Fruit fly (Drosophila melanogaster) whole organism, embryonic: Measurements from ENCODE around the gene CG15635.

Experiments used
- Abd-B ChIP-seq: fragments of 200-800 bp; sonication (Bioruptor generic); optimal IDR thresholded peaks from 2 replicates; lab custom pipeline; 2018; ENCODE audit warnings: missing biosample characterization, mild to moderate bottlenecking, missing genetic modification characterization, moderate library complexity
- Aef1 ChIP-seq: fragments of 200-800 bp; sonication (Bioruptor generic); IDR thresholded peaks from 3 replicates; pipeline ENCODE4 v1.3.6; 2022; ENCODE audit warnings: missing biosample characterization, missing genetic modification characterization
- Bgb ChIP-seq: fragments of 200-800 bp; sonication (Bioruptor generic); IDR thresholded peaks from 2 replicates; pipeline ENCODE4 v1.3.6; 2022; ENCODE audit warnings: missing biosample characterization, missing genetic modification characterization; ENCODE audit not compliant: partially characterized antibody
- CG10366 ChIP-seq: fragments of 200-800 bp; sonication (Bioruptor generic); IDR thresholded peaks from 2 replicates; pipeline ENCODE4 v1.3.6; 2022; ENCODE audit warnings: missing biosample characterization, missing genetic modification characterization
- CG11247 ChIP-seq: fragments of 200-800 bp; sonication (Bioruptor generic); IDR thresholded peaks from 2 replicates; pipeline ENCODE4 v1.3.6; 2022; ENCODE audit warnings: missing biosample characterization, missing genetic modification characterization
- CG11456 ChIP-seq: fragments of 200-800 bp; sonication (Bioruptor generic); IDR thresholded peaks from 3 replicates; pipeline ENCODE4 v1.3.6; 2022; ENCODE audit warnings: missing biosample characterization, missing genetic modification characterization
- CG11504 ChIP-seq: fragments of 200-800 bp; sonication (Bioruptor generic); optimal IDR thresholded peaks from 3 replicates; lab custom pipeline; 2019; ENCODE audit warnings: missing biosample characterization, mild to moderate bottlenecking, missing genetic modification characterization, moderate library complexity
- CG1647 ChIP-seq: fragments of 200-800 bp; sonication (Bioruptor generic); optimal IDR thresholded peaks from 3 replicates; lab custom pipeline; 2016; ENCODE audit warnings: missing biosample characterization, missing genetic modification characterization
- CG16779 ChIP-seq: fragments of 200-800 bp; sonication (Bioruptor generic); IDR thresholded peaks from 2 replicates; pipeline ENCODE4 v1.3.6; 2022; ENCODE audit warnings: missing biosample characterization, missing genetic modification characterization
- CG17612 ChIP-seq: fragments of 200-800 bp; sonication (Bioruptor generic); IDR thresholded peaks from 2 replicates; pipeline ENCODE4 v1.3.6; 2022; ENCODE audit warnings: missing biosample characterization, missing genetic modification characterization
- CG18011 ChIP-seq: fragments of 200-800 bp; sonication (Bioruptor generic); optimal IDR thresholded peaks from 2 replicates; lab custom pipeline; 2017; ENCODE audit warnings: missing biosample characterization, missing genetic modification characterization, mild to moderate bottlenecking, moderate library complexity, missing genotype
- CG32772 ChIP-seq: fragments of 200-800 bp; sonication (Bioruptor generic); IDR thresholded peaks from 2 replicates; pipeline ENCODE4 v1.3.6; 2022; ENCODE audit warnings: missing biosample characterization, missing genetic modification characterization
- CG42726 ChIP-seq: fragments of 200-800 bp; sonication (Bioruptor generic); IDR thresholded peaks from 2 replicates; pipeline ENCODE4 v1.3.6; 2022; ENCODE audit warnings: missing biosample characterization, missing genetic modification characterization; ENCODE audit not compliant: partially characterized antibody
- CG4730 ChIP-seq: fragments of 200-800 bp; sonication (Bioruptor generic); IDR thresholded peaks from 2 replicates; pipeline ENCODE4 v1.3.6; 2022; ENCODE audit warnings: missing biosample characterization, missing genetic modification characterization
- CG6175 ChIP-seq: fragments of 200-800 bp; sonication (Bioruptor generic); IDR thresholded peaks from 3 replicates; pipeline ENCODE4 v1.3.6; 2022; ENCODE audit warnings: missing biosample characterization, missing genetic modification characterization
- CG7357 ChIP-seq: fragments of 200-800 bp; sonication (Bioruptor generic); IDR thresholded peaks from 3 replicates; pipeline ENCODE4 v1.3.6; 2022; ENCODE audit warnings: missing biosample characterization, missing genetic modification characterization
- CG7963 ChIP-seq: fragments of 200-800 bp; sonication (Bioruptor generic); IDR thresholded peaks from 3 replicates; pipeline ENCODE4 v1.3.6; 2022; ENCODE audit warnings: missing biosample characterization, missing genetic modification characterization; ENCODE audit not compliant: partially characterized antibody
- D19A ChIP-seq: fragments of 200-800 bp; optimal IDR thresholded peaks from 3 replicates; lab custom pipeline; 2019; ENCODE audit warnings: missing biosample characterization, mild to moderate bottlenecking, missing genetic modification characterization, moderate library complexity
- Dip2 ChIP-seq: fragments of 200-800 bp; sonication (Bioruptor generic); IDR thresholded peaks from 2 replicates; pipeline ENCODE4 v1.3.6; 2022; ENCODE audit warnings: missing biosample characterization, missing genetic modification characterization
- Dref ChIP-seq: fragments of 200-800 bp; sonication (Bioruptor generic); IDR thresholded peaks from 2 replicates; pipeline ENCODE4 v1.3.6; 2022; ENCODE audit warnings: missing biosample characterization, missing genetic modification characterization
- Drgx ChIP-seq: fragments of 200-800 bp; sonication (Bioruptor generic); IDR thresholded peaks from 2 replicates; pipeline ENCODE4 v1.3.6; 2022; ENCODE audit warnings: missing biosample characterization, missing genetic modification characterization
- HLH4C ChIP-seq: fragments of 200-800 bp; sonication (Bioruptor generic); IDR thresholded peaks from 3 replicates; pipeline ENCODE4 v1.3.6; 2022; ENCODE audit warnings: missing biosample characterization, missing genetic modification characterization; ENCODE audit not compliant: partially characterized antibody
- Med ChIP-seq: fragments of 200-800 bp; sonication (Bioruptor generic); peaks from one replicate; lab custom pipeline; 2016; ENCODE audit warnings: missing biosample characterization, missing genetic modification characterization, mild to moderate bottlenecking, inconsistent platforms, moderate library complexity
- Optix ChIP-seq: fragments of 200-800 bp; sonication (Bioruptor generic); IDR thresholded peaks from 3 replicates; pipeline ENCODE4 v1.3.6; 2022; ENCODE audit warnings: missing biosample characterization, missing genetic modification characterization
- Ptx1 ChIP-seq: fragments of 200-800 bp; sonication (Bioruptor generic); IDR thresholded peaks from 2 replicates; pipeline ENCODE4 v1.3.6; 2022; ENCODE audit warnings: missing biosample characterization, missing genetic modification characterization
- Rx ChIP-seq: fragments of 200-800 bp; sonication (Bioruptor generic); IDR thresholded peaks from 2 replicates; pipeline ENCODE4 v1.3.6; 2022; ENCODE audit warnings: missing biosample characterization, missing genetic modification characterization
- Sox102F ChIP-seq: fragments of 200-800 bp; sonication (Bioruptor generic); optimal IDR thresholded peaks from 2 replicates; lab custom pipeline; 2018; ENCODE audit warnings: missing biosample characterization, mild to moderate bottlenecking, missing genetic modification characterization, moderate library complexity
- bigmax ChIP-seq: fragments of 200-800 bp; sonication (Bioruptor generic); optimal IDR thresholded peaks from 2 replicates; lab custom pipeline; 2018; ENCODE audit warnings: missing biosample characterization, mild to moderate bottlenecking, missing genetic modification characterization
- bowl ChIP-seq: fragments of 200-800 bp; sonication (Bioruptor generic); IDR thresholded peaks from 2 replicates; pipeline ENCODE4 v1.3.6; 2022; ENCODE audit warnings: missing biosample characterization, missing genetic modification characterization
- bsh ChIP-seq, 2 experiments: fragments of 200-800 bp; sonication (Bioruptor generic); optimal IDR thresholded peaks; 2 replicates each; lab custom pipeline; 2017 to 2018; ENCODE audit warnings: mild to moderate bottlenecking in 2 of 2, missing biosample characterization in 2 of 2, missing genetic modification characterization in 2 of 2, moderate library complexity in 1 of 2
- crc ChIP-seq: fragments of 200-800 bp; sonication (Bioruptor generic); optimal IDR thresholded peaks from 2 replicates; lab custom pipeline; 2016; ENCODE audit warnings: missing biosample characterization, missing genetic modification characterization
- dm ChIP-seq: fragments of 200-800 bp; sonication (Bioruptor generic); optimal IDR thresholded peaks from 3 replicates; lab custom pipeline; 2016; ENCODE audit warnings: missing biosample characterization, missing genetic modification characterization
- gcm ChIP-seq: fragments of 200-800 bp; sonication (Bioruptor generic); optimal IDR thresholded peaks from 2 replicates; lab custom pipeline; 2019; ENCODE audit warnings: missing biosample characterization, mild to moderate bottlenecking, missing genetic modification characterization, moderate library complexity
- ken ChIP-seq: fragments of 200-800 bp; sonication (Bioruptor generic); IDR thresholded peaks from 3 replicates; pipeline ENCODE4 v1.3.6; 2022; ENCODE audit warnings: missing biosample characterization, missing genetic modification characterization
- kni ChIP-seq: fragments of 200-800 bp; sonication (Bioruptor generic); optimal IDR thresholded peaks from 3 replicates; lab custom pipeline; 2017; ENCODE audit warnings: mild to moderate bottlenecking, missing biosample characterization, missing genetic modification reagents, missing genetic modification characterization
- knrl ChIP-seq: fragments of 200-800 bp; sonication (Bioruptor generic); IDR thresholded peaks from 3 replicates; pipeline ENCODE4 v1.3.6; 2022; ENCODE audit warnings: missing biosample characterization, missing genetic modification characterization; ENCODE audit not compliant: partially characterized antibody
- lmd ChIP-seq: fragments of 200-800 bp; sonication (Bioruptor generic); IDR thresholded peaks from 2 replicates; pipeline ENCODE4 v1.3.6; 2022; ENCODE audit warnings: missing biosample characterization, missing genetic modification characterization
- nmo ChIP-seq: fragments of 200-800 bp; sonication (Bioruptor generic); optimal IDR thresholded peaks from 2 replicates; lab custom pipeline; 2018; ENCODE audit warnings: missing biosample characterization, mild to moderate bottlenecking, missing genetic modification characterization, moderate library complexity
- rib ChIP-seq: fragments of 200-800 bp; sonication (Bioruptor generic); IDR thresholded peaks from 2 replicates; pipeline ENCODE4 v1.3.6; 2022; ENCODE audit warnings: missing biosample characterization, missing genetic modification characterization
- ro ChIP-seq: fragments of 200-800 bp; sonication (Bioruptor generic); IDR thresholded peaks from 2 replicates; pipeline ENCODE4 v1.3.6; 2022; ENCODE audit warnings: missing biosample characterization, missing genetic modification characterization
- sens ChIP-seq: fragments of 200-800 bp; sonication (Bioruptor generic); peaks from one replicate; lab custom pipeline; 2016; ENCODE audit warnings: missing biosample characterization, missing genetic modification characterization
- slbo ChIP-seq: fragments of 200-800 bp; sonication (Bioruptor generic); IDR thresholded peaks from 2 replicates; pipeline ENCODE4 v1.3.6; 2022; ENCODE audit warnings: missing biosample characterization, missing genetic modification characterization

The CG15635 gene

DNA sequence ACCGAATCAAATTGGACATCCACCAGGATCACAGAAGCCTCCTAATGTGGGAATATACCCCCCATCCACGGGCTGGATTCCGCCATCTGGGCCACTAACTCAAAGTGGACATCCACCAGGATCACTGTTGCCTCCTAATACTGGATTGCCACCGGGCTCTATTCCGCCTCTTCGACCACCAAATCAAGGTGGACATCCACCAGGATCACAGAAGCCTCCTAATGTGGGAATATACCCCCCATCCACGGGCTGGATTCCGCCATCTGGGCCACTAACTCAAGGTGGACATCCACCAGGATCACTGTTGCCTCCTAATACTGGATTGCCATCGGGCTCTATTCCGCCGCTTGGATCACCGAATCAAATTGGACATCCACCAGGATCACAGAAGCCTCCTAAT, 2.2 kb downstream of the CG15635 start:
- TF ChIP-seq CG17612 (GFP tag; lab: Robert Waterston, UW), result 0 out of 2 replicates have a peak, but pooled peaks have one; percentile 14
- TF ChIP-seq ro (GFP tag; lab: Robert Waterston, UW), result peak; percentile 40; the same call in 1 of the 2 replicates
- peak; percentile 71; the same call in 2 of the 3 replicates for TF ChIP-seq CG11456
- peak; percentile 33; the same call in 1 of the 2 replicates for TF ChIP-seq Rx (GFP tag; lab: Robert Waterston, UW)
- TF ChIP-seq CG16779 (GFP tag; lab: Robert Waterston, UW), result 0 out of 2 replicates have a peak, but pooled peaks have one; percentile 40
- peak; percentile 32; the same call in 1 of the 3 replicates for TF ChIP-seq Aef1 (GFP tag; lab: Robert Waterston, UW)
- TF ChIP-seq lmd, result peak; percentile 23; the same call in 1 of the 2 replicates
- TF ChIP-seq CG42726 (GFP tag; lab: Robert Waterston, UW), result peak; percentile 62; the same call in 1 of the 2 replicates
- peak; percentile 6; the same call in 1 of the 2 replicates for TF ChIP-seq slbo (GFP tag; lab: Robert Waterston, UW)
- peak; percentile 50; the same call in 1 of the 3 replicates for TF ChIP-seq ken (GFP tag; lab: Robert Waterston, UW)
- TF ChIP-seq Ptx1 (GFP tag; lab: Robert Waterston, UW), result 0 out of 2 replicates have a peak, but pooled peaks have one; percentile 9
- TF ChIP-seq CG32772, result peak; percentile 24; the same call in 1 of the 2 replicates
- TF ChIP-seq CG7357 (GFP tag; lab: Robert Waterston, UW), result 0 out of 3 replicates have a peak, but pooled peaks have one; percentile 27
- 0 out of 2 replicates have a peak, but pooled peaks have one; percentile 6 for TF ChIP-seq CG4730 (GFP tag; lab: Robert Waterston, UW)
- TF ChIP-seq CG11247 (GFP tag; lab: Robert Waterston, UW), result 0 out of 2 replicates have a peak, but pooled peaks have one; percentile 11
- TF ChIP-seq CG10366 (GFP tag; lab: Robert Waterston, UW), result peak; percentile 9; the same call in 1 of the 2 replicates
- TF ChIP-seq Dref (GFP tag; lab: Robert Waterston, UW), result 0 out of 2 replicates have a peak, but pooled peaks have one; percentile 30

DNA sequence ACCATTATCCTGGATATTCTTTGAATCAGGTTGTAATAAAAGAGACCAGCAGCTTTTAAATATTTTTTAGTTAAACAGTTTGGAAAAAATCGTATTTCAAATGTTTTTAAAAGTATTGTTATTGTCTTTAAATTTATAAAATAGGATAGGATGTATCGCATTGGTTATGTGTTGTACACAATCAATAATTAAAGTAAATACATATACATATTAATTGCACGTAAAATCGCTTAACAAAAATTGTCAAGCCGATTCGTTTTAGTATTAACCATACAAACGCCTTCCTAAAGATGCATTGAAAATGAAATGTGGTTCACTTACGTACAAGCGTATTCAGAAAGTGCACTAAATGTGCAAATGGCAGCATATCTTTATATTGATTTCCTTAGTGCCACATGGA, 4.0 kb downstream of the CG15635 start, which contains the start of gene CG43798:
Gene CG43798, plus strand, starts transcription at position 301 of the 400 bp plus-strand sequence.
- TF ChIP-seq CG1647 (GFP tag; lab: Kevin White, UChicago) (no peak), crc (no peak), bowl (GFP tag; lab: Robert Waterston, UW) (no peak), D19A (tag; lab: Kevin White, UChicago) (no peak), kni (GFP tag; lab: Kevin White, UChicago) (no peak), CG6175 (no peak), dm (GFP tag; lab: Kevin White, UChicago) (no peak), bigmax (GFP tag; lab: Kevin White, UChicago) (no peak)

DNA sequence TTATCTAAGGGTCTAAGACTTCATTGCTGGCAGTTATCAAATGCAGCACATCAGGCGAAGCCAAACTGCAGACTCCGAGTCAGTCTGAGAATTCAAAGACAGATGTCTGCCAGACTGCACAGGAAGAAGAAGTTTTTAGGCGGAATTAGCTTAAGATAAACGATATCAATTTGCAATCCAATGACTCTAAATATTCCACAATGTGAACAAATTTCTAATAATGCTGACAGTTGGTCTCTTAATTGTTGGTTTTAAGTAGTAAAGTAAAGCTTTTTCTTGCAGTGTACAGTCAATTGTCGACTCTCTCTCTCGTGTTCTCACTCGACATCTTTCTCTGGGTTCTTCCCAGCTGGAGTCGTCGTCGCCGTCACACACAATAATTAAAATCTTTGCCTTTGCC, 6.0 kb downstream of the CG15635 start:
- TF ChIP-seq Sox102F (GFP tag; lab: Kevin White, UChicago) (no peak), Drgx (GFP tag; lab: Robert Waterston, UW) (peak; percentile 59), bsh (GFP tag; optimal IDR thresholded peaks at IDR 0.05; lab: Kevin White, UChicago) (peak in 1 of 2 experiments; percentile 56), sens (GFP tag; lab: Kevin White, UChicago) (peak; percentile 88)

DNA sequence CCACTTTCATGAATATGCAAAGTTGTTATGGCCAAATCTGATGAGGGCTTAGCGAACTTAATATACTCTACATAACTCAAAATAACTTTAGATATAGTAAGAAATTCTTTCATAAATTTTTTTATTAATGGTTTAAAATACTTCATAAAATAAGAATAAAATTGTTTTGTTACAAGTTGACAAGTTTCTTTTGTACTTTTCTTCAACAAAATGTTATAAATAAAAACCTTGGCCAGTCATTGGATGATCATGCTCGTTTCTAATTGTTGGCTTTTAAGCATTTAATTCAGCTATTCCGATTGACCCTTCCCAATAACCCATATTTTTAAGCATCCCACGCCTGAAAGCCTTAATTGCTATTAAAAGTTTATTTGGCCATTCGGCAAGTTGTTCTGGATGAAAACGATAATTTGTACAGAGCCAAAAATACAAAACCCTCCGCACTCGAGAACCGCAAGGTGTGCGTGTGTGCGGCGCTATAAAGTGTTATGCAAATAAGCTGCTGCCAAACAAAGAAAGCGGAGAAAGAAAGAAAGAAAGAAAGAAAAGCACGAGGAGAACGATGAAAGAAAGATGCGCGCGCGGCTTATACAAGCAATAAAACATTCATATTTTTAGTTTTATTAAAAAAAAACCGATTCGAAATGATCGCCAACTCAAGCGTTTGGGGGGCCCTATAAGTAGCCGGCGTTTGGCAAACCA, 8.1 kb downstream of the CG15635 start, which contains the start of gene CG3355:
Gene CG3355, plus strand, starts transcription at position 652 of the 702 bp plus-strand sequence.
- no peak for TF ChIP-seq Optix (GFP tag; lab: Robert Waterston, UW)

DNA sequence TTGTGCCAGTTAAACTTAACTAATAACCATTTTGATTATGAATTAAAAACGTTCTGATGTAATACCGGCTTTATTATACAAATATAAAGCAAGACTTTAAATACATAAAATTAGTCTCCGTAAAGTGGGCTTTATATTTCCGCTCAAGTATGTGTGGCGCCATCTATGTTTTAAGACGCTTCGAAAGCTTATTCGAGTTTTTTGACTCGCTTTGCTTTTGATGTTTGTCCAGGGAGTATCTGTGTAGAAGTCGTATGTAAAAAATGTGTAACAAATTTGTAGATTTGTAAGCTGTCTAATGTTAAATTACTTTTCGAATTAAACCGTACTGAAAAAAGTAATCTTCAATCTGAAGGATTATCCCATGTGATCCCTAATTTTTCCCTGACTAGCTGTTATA, 18.2 kb downstream of the CG15635 start:
- no peak for TF ChIP-seq rib (GFP tag; lab: Robert Waterston, UW)
- peak; percentile 53 for TF ChIP-seq CG11504
- TF ChIP-seq knrl (GFP tag; lab: Robert Waterston, UW), result peak; percentile 60; the same call in 2 of the 3 replicates
- TF ChIP-seq Abd-B (GFP tag; lab: Kevin White, UChicago), result peak; percentile 20
- TF ChIP-seq Dip2 (GFP tag; lab: Robert Waterston, UW), result peak; percentile 92
- TF ChIP-seq Med (GFP tag; lab: Kevin White, UChicago), result peak; percentile 87
- TF ChIP-seq HLH4C (GFP tag; lab: Robert Waterston, UW), result 0 out of 3 replicates have a peak, but pooled peaks have one; percentile 6
- TF ChIP-seq CG18011 (GFP tag; lab: Kevin White, UChicago), result peak; percentile 66
- TF ChIP-seq gcm (GFP tag; lab: Kevin White, UChicago), result no peak
- peak; percentile 71 for TF ChIP-seq Bgb (GFP tag; lab: Robert Waterston, UW)
- TF ChIP-seq CG7963, result 0 out of 3 replicates have a peak, but pooled peaks have one; percentile 26
- peak; percentile 1 for TF ChIP-seq nmo (GFP tag; lab: Kevin White, UChicago)
